Worm (Caenorhabditis elegans): ENCODE data around the gene Y71H2B.5.

- TF ChIP-seq hmg-11 (tag; optimal IDR thresholded peaks at IDR 0.05) = no peak
- no peak for TF ChIP-seq sea-2 (GFP tag; optimal IDR thresholded peaks at IDR 0.05)
- no peak for TF ChIP-seq ZK546.5 (tag; optimal IDR thresholded peaks at IDR 0.05)
- no peak for TF ChIP-seq mdl-1 (tag; optimal IDR thresholded peaks at IDR 0.05)
- TF ChIP-seq snpc-4 (tag; optimal IDR thresholded peaks at IDR 0.05) = no peak
- no peak for TF ChIP-seq nhr-28 (tag; optimal IDR thresholded peaks at IDR 0.05)
- no peak for TF ChIP-seq fkh-10 (GFP tag; optimal IDR thresholded peaks at IDR 0.05)
- peak in 1 of 3 experiments; percentile 3 for TF ChIP-seq elt-3 (tag; optimal IDR thresholded peaks at IDR 0.05)
- TF ChIP-seq ztf-4 (tag; optimal IDR thresholded peaks at IDR 0.05) = no peak
- no peak for TF ChIP-seq fkh-2 (tag; optimal IDR thresholded peaks at IDR 0.05)
- TF ChIP-seq zag-1 (tag; optimal IDR thresholded peaks at IDR 0.05) = no peak
- no peak for TF ChIP-seq nfya-1 (tag; optimal IDR thresholded peaks at IDR 0.05; ENCODE audit: insufficient read depth)
- TF ChIP-seq unc-39 (tag; optimal IDR thresholded peaks at IDR 0.05) = no peak
- TF ChIP-seq aly-2 (tag; optimal IDR thresholded peaks at IDR 0.05) = no peak
Observed at ce11 chrIII:2647194-2647925, 39.5 kb downstream of the Y71H2B.5 start.

All from whole organism, L3 larva.